Fruit fly (Drosophila melanogaster) whole organism, pupa: ENCODE data around the gene meigo.

Experiments
- CG10348 ChIP-seq: fragments of 200-800 bp; sonication (Bioruptor generic); IDR thresholded peaks from 2 replicates; pipeline ENCODE4 v1.3.6; 2022; ENCODE audit warnings: missing biosample characterization, missing genetic modification characterization
- CG12605 ChIP-seq: fragments of 200-800 bp; sonication (Bioruptor generic); IDR thresholded peaks from 2 replicates; pipeline ENCODE4 v1.3.6; 2022; ENCODE audit warnings: missing biosample characterization, missing genetic modification characterization
- CG13204 ChIP-seq: fragments of 200-800 bp; sonication (Bioruptor generic); optimal IDR thresholded peaks from 2 replicates; lab custom pipeline; 2018; ENCODE audit warnings: missing biosample characterization, mild to moderate bottlenecking, missing genetic modification characterization, moderate library complexity
- CG14655 ChIP-seq: fragments of 200-800 bp; sonication (Bioruptor generic); optimal IDR thresholded peaks from 3 replicates; lab custom pipeline; 2017; ENCODE audit warnings: mild to moderate bottlenecking, missing biosample characterization, missing genetic modification reagents, missing genetic modification characterization
- CG15710 ChIP-seq: fragments of 200-800 bp; sonication (Bioruptor generic); optimal IDR thresholded peaks from 2 replicates; lab custom pipeline; 2018; ENCODE audit warnings: missing biosample characterization, mild to moderate bottlenecking, missing genetic modification characterization, moderate library complexity
- CG17806 ChIP-seq: fragments of 200-800 bp; sonication (Bioruptor generic); optimal IDR thresholded peaks from 2 replicates; lab custom pipeline; 2018; ENCODE audit warnings: missing biosample characterization, mild to moderate bottlenecking, missing genetic modification characterization, moderate library complexity
- CG32121 ChIP-seq: fragments of 200-800 bp; sonication (Bioruptor generic); IDR thresholded peaks from 2 replicates; pipeline ENCODE4 v1.3.6; 2022; ENCODE audit warnings: missing biosample characterization, missing genetic modification characterization
- CG34367 ChIP-seq: fragments of 200-800 bp; sonication (Bioruptor generic); optimal IDR thresholded peaks from 2 replicates; lab custom pipeline; 2018; ENCODE audit warnings: missing biosample characterization, mild to moderate bottlenecking, missing genetic modification characterization
- CG4496 ChIP-seq: fragments of 200-800 bp; sonication (Bioruptor generic); IDR thresholded peaks from 3 replicates; pipeline ENCODE4 v1.3.6; 2022; ENCODE audit warnings: missing biosample characterization, missing genetic modification characterization
- CG8159 ChIP-seq: fragments of 200-800 bp; sonication (Bioruptor generic); optimal IDR thresholded peaks from 3 replicates; lab custom pipeline; 2018; ENCODE audit warnings: missing biosample characterization, mild to moderate bottlenecking, missing genetic modification characterization, moderate library complexity
- CG8301 ChIP-seq: fragments of 200-800 bp; sonication (Bioruptor generic); optimal IDR thresholded peaks from 2 replicates; lab custom pipeline; 2018; ENCODE audit warnings: missing biosample characterization, mild to moderate bottlenecking, missing genetic modification characterization
- CG9948 ChIP-seq: fragments of 200-800 bp; sonication (Bioruptor generic); optimal IDR thresholded peaks from 2 replicates; lab custom pipeline; 2018; ENCODE audit warnings: missing biosample characterization, mild to moderate bottlenecking, missing genetic modification characterization, moderate library complexity
- D1 ChIP-seq: fragments of 200-800 bp; sonication (Bioruptor generic); optimal IDR thresholded peaks from 2 replicates; lab custom pipeline; 2018; ENCODE audit warnings: missing biosample characterization, mild to moderate bottlenecking, missing genetic modification characterization, moderate library complexity
- EcR ChIP-seq: fragments of 200-800 bp; sonication (Bioruptor generic); optimal IDR thresholded peaks from 3 replicates; lab custom pipeline; 2019; ENCODE audit warnings: missing biosample characterization, missing genetic modification characterization, mild to moderate bottlenecking, moderate library complexity, missing genetic modification reagents
- Ets98B ChIP-seq: fragments of 200-800 bp; sonication (Bioruptor generic); IDR thresholded peaks from 2 replicates; pipeline ENCODE4 v1.3.6; 2022; ENCODE audit warnings: missing biosample characterization, missing genetic modification characterization
- Pif1A ChIP-seq: fragments of 200-800 bp; sonication (Bioruptor generic); optimal IDR thresholded peaks from 3 replicates; lab custom pipeline; 2016; ENCODE audit warnings: missing biosample characterization, missing genetic modification characterization
- Pif1B ChIP-seq: fragments of 200-800 bp; sonication (Bioruptor generic); optimal IDR thresholded peaks from 3 replicates; lab custom pipeline; 2016; ENCODE audit warnings: missing biosample characterization, missing genetic modification characterization
- Snoo ChIP-seq: fragments of 200-800 bp; sonication (Bioruptor generic); optimal IDR thresholded peaks from 3 replicates; lab custom pipeline; 2017; ENCODE audit warnings: missing biosample characterization, mild to moderate bottlenecking, missing genetic modification characterization, inconsistent platforms
- fd96Ca ChIP-seq: fragments of 200-800 bp; sonication (Bioruptor generic); IDR thresholded peaks from 3 replicates; pipeline ENCODE4 v1.3.6; 2022; ENCODE audit warnings: missing biosample characterization, missing genetic modification characterization
- gl ChIP-seq: fragments of 200-800 bp; sonication (Bioruptor generic); optimal IDR thresholded peaks from 2 replicates; lab custom pipeline; 2018; ENCODE audit warnings: missing biosample characterization, mild to moderate bottlenecking, missing genetic modification characterization
- rn ChIP-seq: fragments of 200-800 bp; sonication (Bioruptor generic); IDR thresholded peaks from 2 replicates; pipeline ENCODE4 v1.3.6; 2022; ENCODE audit warnings: missing biosample characterization, missing genetic modification characterization

meigo gene

DNA sequence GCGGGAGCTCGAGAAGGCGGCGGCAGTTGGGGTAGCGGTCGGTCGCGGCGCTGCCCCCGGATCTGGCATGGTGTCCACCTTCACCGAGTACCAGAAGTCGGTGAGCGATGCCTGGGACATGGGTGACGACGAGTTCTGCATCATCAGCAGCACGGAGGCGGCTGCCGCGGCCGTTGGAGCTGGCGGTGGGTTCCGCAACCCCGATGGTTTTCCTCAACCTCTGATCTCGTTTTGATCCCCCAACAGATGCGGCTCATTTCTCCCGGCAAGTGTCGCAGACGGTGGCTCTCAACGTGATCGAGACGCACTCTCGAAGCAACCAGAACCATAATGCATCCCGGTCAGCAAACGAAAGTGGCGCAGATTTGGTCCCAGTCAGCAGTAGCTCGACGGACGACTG, 35.6 kb upstream of the meigo start:
- no peak for TF ChIP-seq Snoo (tag; lab: Kevin White, UChicago)
- TF ChIP-seq CG15710 (tag; lab: Kevin White, UChicago), result no peak
- TF ChIP-seq CG8159 (tag; lab: Kevin White, UChicago), result no peak
- no peak for TF ChIP-seq Pif1A (GFP tag; lab: Kevin White, UChicago)
- TF ChIP-seq fd96Ca, result no peak
- TF ChIP-seq rn (GFP tag; lab: Robert Waterston, UW), result no peak
- TF ChIP-seq CG14655 (GFP tag; lab: Kevin White, UChicago), result no peak
- TF ChIP-seq CG4496, result no peak
- TF ChIP-seq CG17806 (tag; lab: Kevin White, UChicago), result no peak
- TF ChIP-seq CG10348 (GFP tag; lab: Robert Waterston, UW), result no peak
- TF ChIP-seq CG8301 (tag; lab: Kevin White, UChicago), result no peak

DNA sequence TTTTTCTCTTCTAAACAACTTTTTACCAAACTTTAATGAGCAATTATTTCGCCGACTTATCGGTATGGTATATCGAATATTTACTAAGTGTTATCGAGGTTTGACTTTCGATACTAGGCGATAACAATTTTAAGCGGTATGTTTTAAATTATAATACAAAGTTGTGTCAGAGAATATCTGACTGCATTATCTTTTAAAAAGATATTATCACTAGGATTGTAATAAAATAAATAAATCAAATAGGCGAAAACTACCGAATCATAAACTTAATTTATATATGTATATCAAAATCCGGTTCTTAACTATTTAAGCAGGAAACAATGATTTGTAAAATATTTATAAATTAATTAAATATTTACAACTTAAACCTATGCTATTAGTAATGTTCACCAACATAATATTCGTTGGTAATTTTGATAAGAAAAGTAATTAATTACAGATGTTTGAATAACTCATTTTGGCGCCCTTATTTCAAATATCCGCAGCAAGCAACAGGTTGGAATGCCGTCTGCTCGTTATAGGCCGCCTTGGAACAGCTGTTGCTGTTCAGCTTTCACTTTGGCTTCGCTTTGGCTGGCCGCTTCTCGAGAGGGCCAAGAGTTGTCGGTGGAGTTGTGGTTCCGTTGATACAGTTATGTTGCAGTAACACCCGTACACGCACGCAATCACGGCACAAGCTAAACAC, 30.0 kb upstream of the meigo start, which contains the start of the genes Sec15 and rtet:
Sec15 (minus strand) TSS at position 66 of the 685 bp plus-strand sequence.
rtet (plus strand) TSS at position 540 of the 685 bp plus-strand sequence.
- TF ChIP-seq Pif1A (GFP tag; lab: Kevin White, UChicago) (no peak), CG12605 (GFP tag; lab: Robert Waterston, UW) (peak; percentile 27; the same call in 1 of the 2 replicates), CG13204 (no peak), fd96Ca (peak; percentile 66), Pif1B (GFP tag; lab: Kevin White, UChicago) (no peak), CG9948 (tag; lab: Kevin White, UChicago) (peak; percentile 30), CG8301 (tag; lab: Kevin White, UChicago) (no peak), rn (GFP tag; lab: Robert Waterston, UW) (no peak), CG15710 (tag; lab: Kevin White, UChicago) (peak; percentile 47), D1 (tag; lab: Kevin White, UChicago) (no peak), gl (no peak), CG34367 (tag; lab: Kevin White, UChicago) (peak; percentile 27), CG10348 (GFP tag; lab: Robert Waterston, UW) (no peak), EcR (no peak), Snoo (tag; lab: Kevin White, UChicago) (no peak), CG32121 (GFP tag; lab: Robert Waterston, UW) (peak; percentile 52), CG14655 (GFP tag; lab: Kevin White, UChicago) (no peak), CG8159 (tag; lab: Kevin White, UChicago) (no peak), CG17806 (tag; lab: Kevin White, UChicago) (peak; percentile 6), CG4496 (peak; percentile 63; the same call in 1 of the 3 replicates), Ets98B (GFP tag; lab: Robert Waterston, UW) (peak; percentile 58)

DNA sequence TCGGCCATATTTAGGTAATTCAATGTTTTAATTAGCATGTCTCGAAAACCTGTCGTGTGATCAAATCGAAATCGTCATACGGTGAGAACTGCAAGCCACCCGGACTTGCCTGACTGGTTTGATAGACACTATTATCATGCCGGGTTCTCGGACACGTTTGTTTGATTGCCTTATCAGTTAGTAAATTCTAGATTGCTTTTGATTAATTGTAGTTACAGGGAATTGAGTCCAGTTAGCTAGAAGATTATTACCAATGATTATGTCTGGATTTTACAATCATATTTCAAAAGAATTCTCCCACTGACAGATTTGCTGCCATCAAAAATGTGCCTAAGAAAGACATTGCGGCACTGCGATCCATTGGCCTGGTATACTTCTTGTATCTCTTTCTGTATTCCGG, 28.4 kb upstream of the meigo start:
- TF ChIP-seq Pif1B (GFP tag; lab: Kevin White, UChicago) (no peak), fd96Ca (no peak), CG14655 (GFP tag; lab: Kevin White, UChicago) (no peak), rn (GFP tag; lab: Robert Waterston, UW) (no peak), CG17806 (tag; lab: Kevin White, UChicago) (no peak), Pif1A (GFP tag; lab: Kevin White, UChicago) (no peak), CG9948 (tag; lab: Kevin White, UChicago) (no peak), D1 (tag; lab: Kevin White, UChicago) (no peak), gl (no peak)

DNA sequence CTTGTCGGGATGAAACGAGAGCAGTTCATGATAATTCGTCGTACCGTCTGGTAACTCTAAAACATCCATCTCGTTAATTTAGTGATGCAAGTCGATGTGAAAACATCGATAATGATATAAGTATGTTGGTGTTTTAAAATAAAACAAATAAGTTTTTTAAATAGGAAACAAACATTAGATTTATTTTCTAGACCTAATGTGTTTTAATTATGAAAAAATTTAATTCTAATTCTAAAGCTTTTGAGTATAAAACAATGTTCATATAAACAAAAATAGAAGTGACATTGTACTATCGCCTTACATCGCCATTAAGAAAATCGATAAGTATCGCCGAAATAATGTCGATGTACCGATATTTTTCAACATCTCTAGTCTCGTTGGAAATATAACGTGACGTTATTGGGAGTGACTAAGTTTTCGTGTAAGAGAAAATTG, 27.0 kb upstream of the meigo start, which contains the start of gene Rab11:
Rab11 (plus strand) TSS at position 363 of the 435 bp plus-strand sequence.
- TF ChIP-seq CG34367 (tag; lab: Kevin White, UChicago) (peak; percentile 12), CG8159 (tag; lab: Kevin White, UChicago) (peak; percentile 39), fd96Ca (no peak), CG10348 (GFP tag; lab: Robert Waterston, UW) (no peak), CG12605 (GFP tag; lab: Robert Waterston, UW) (no peak), Pif1A (GFP tag; lab: Kevin White, UChicago) (no peak), CG15710 (tag; lab: Kevin White, UChicago) (peak; percentile 43)

DNA sequence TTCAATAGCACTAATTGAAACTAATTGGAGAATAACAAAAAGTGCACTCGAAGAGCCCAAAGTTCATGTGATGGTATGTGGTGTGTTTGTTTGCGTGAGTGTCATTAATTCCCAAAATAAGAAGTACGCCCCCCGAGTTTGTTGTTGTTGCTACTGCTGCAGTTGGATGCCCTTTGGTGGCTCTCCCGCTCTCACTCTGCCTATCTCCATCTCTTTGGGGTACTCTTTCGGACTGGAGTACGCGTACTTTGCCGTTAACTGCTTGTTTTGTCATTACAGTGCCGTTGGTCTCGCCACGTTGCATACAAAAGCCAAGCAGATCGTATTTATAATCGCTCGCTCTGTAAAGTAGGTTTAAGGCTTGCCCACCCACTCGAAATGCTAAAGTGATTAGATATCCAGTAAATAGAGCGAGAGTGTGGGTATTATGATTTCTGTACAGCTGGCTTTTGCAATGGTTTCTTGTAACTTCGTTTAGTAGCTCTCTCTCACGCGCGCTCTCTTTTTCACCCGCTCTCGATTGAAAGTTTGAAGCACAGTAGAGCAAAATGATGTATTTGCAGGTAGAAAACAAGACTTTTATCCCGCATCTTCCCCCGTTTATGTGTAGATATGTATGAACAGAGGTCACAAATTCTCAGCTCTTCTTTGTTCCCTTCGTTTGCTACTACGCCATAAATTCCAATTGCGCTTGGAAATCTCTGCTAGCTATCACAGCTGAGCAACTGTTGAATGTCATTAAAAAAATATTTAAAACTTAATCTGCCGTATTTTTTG, 25.9 kb upstream of the meigo start:
- TF ChIP-seq CG8159 (tag; lab: Kevin White, UChicago), result peak; percentile 3
- peak; percentile 89 for TF ChIP-seq EcR
- TF ChIP-seq gl, result no peak
- peak; percentile 44 for TF ChIP-seq Ets98B (GFP tag; lab: Robert Waterston, UW)
- TF ChIP-seq CG15710 (tag; lab: Kevin White, UChicago), result no peak
- 0 out of 3 replicates have a peak, but pooled peaks have one; percentile 57 for TF ChIP-seq fd96Ca
- TF ChIP-seq CG32121 (GFP tag; lab: Robert Waterston, UW), result 0 out of 2 replicates have a peak, but pooled peaks have one; percentile 10
- TF ChIP-seq CG8301 (tag; lab: Kevin White, UChicago), result peak; percentile 55
- no peak for TF ChIP-seq CG12605 (GFP tag; lab: Robert Waterston, UW)
- no peak for TF ChIP-seq rn (GFP tag; lab: Robert Waterston, UW)
- no peak for TF ChIP-seq CG34367 (tag; lab: Kevin White, UChicago)
- no peak for TF ChIP-seq Pif1B (GFP tag; lab: Kevin White, UChicago)
- peak; percentile 16 for TF ChIP-seq CG17806 (tag; lab: Kevin White, UChicago)
- no peak for TF ChIP-seq D1 (tag; lab: Kevin White, UChicago)
- TF ChIP-seq CG14655 (GFP tag; lab: Kevin White, UChicago), result no peak
- 0 out of 3 replicates have a peak, but pooled peaks have one; percentile 6 for TF ChIP-seq CG4496
- peak; percentile 18 for TF ChIP-seq CG9948 (tag; lab: Kevin White, UChicago)
- TF ChIP-seq CG10348 (GFP tag; lab: Robert Waterston, UW), result no peak
- TF ChIP-seq Pif1A (GFP tag; lab: Kevin White, UChicago), result no peak
- TF ChIP-seq Snoo (tag; lab: Kevin White, UChicago), result no peak
